Worm (Caenorhabditis elegans) whole organism, midembryonic: Measurements from ENCODE around the gene sri-65.

ENCODE experiments used
- T22C8.4 ChIP-seq: fragments of 200-800 bp; sonication (Bioruptor generic); IDR thresholded peaks from 2 replicates; pipeline ENCODE4 v1.3.6; 2022; ENCODE audit warnings: missing genetic modification characterization, missing compliant biosample characterization
- cog-1 ChIP-seq: sonication (generic microtip); optimal IDR thresholded peaks from 2 replicates; lab custom pipeline; 2016; ENCODE audit warnings: missing genetic modification characterization, missing compliant biosample characterization
- flt-1 ChIP-seq: fragments of 200-800 bp; sonication (Bioruptor generic); IDR thresholded peaks from 2 replicates; pipeline ENCODE4 v1.3.6; 2022; ENCODE audit warnings: missing genetic modification characterization, missing compliant biosample characterization
- klf-2 ChIP-seq: fragments of 200-800 bp; sonication (Bioruptor generic); conservative IDR thresholded peaks from 2 replicates; pipeline ENCODE4 v1.3.6; 2022; ENCODE audit warnings: missing genetic modification reagents, missing genetic modification characterization, missing compliant biosample characterization
- med-1 ChIP-seq: sonication (generic microtip); optimal IDR thresholded peaks from 2 replicates; lab custom pipeline; 2017; ENCODE audit warnings: missing genetic modification characterization, mild to moderate bottlenecking, missing compliant biosample characterization, antibody characterized with exemption, missing genetic modification reagents; ENCODE audit not compliant: insufficient read depth
- ref-1 ChIP-seq: fragments of 200-800 bp; sonication (Bioruptor generic); conservative IDR thresholded peaks from 2 replicates; pipeline ENCODE4 v1.3.6; 2022; ENCODE audit warnings: missing genetic modification reagents, missing genetic modification characterization, missing compliant biosample characterization
- tab-1 ChIP-seq: fragments of 200-800 bp; sonication (Bioruptor generic); IDR thresholded peaks from 2 replicates; pipeline ENCODE4 v1.3.6; 2022; ENCODE audit warnings: missing genetic modification characterization, missing compliant biosample characterization
- ztf-23 ChIP-seq: fragments of 200-800 bp; sonication (Bioruptor generic); IDR thresholded peaks from 2 replicates; pipeline ENCODE4 v1.3.6; 2022; ENCODE audit warnings: missing genetic modification reagents, missing genetic modification characterization, missing compliant biosample characterization
- ztf-29 ChIP-seq: fragments of 200-800 bp; sonication (Bioruptor generic); IDR thresholded peaks from 2 replicates; pipeline ENCODE4 v1.3.6; 2022; ENCODE audit warnings: missing genetic modification reagents, missing genetic modification characterization, missing compliant biosample characterization

Gene sri-65

ce11 chrV:16388268-16388667 is at the start of gene sri-65:
TSS of gene sri-65 (minus strand) at chrV:16388368.
- TF ChIP-seq cog-1 (no peak), ztf-23 (GFP tag; lab: Robert Waterston, UW) (no peak), ztf-29 (GFP tag; lab: Robert Waterston, UW) (no peak), tab-1 (GFP tag; lab: Robert Waterston, UW) (no peak), klf-2 (GFP tag; lab: Robert Waterston, UW) (no peak), T22C8.4 (GFP tag; lab: Robert Waterston, UW) (no peak), med-1 (no peak), ref-1 (GFP tag; lab: Robert Waterston, UW) (no peak), flt-1 (GFP tag; lab: Robert Waterston, UW) (no peak)

ce11 chrV:16437546-16437945 is 49.4 kb upstream of the sri-65 start, which contains the start of gene F26D2.15:
TSS of gene F26D2.15 (plus strand) at chrV:16437846.
- TF ChIP-seq med-1 (no peak), T22C8.4 (GFP tag; lab: Robert Waterston, UW) (no peak), klf-2 (GFP tag; lab: Robert Waterston, UW) (no peak), ztf-23 (GFP tag; lab: Robert Waterston, UW) (no peak), ref-1 (GFP tag; lab: Robert Waterston, UW) (no peak), tab-1 (GFP tag; lab: Robert Waterston, UW) (no peak), ztf-29 (GFP tag; lab: Robert Waterston, UW) (no peak), cog-1 (no peak)

DNA sequence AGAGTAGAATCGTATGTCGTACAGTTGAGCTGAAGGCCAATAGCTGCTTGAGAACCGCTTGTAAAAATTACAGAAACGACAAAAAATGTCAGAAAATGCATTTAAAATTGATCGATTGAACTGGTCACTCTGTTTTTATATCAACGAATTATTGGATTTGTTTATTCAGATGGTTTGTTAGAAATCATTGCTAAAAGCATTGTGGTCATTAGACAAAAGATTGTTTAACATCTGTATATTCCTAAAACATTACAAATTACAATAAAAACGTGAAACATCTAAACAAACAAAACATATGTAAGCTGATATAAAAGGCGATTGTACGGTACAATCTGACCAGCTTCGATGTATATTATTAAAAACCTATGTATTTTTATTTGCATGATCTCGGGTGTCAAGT is 47.3 kb upstream of the sri-65 start, which contains the start of the genes F26D2.13 and F26D2.14:
Gene F26D2.13 (minus strand): TSS at position 101 of the 400 bp plus-strand sequence.
Gene F26D2.14 (plus strand): TSS at position 346 of the 400 bp plus-strand sequence.
- TF ChIP-seq med-1 (no peak), T22C8.4 (GFP tag; lab: Robert Waterston, UW) (no peak), ztf-23 (GFP tag; lab: Robert Waterston, UW) (no peak)

DNA sequence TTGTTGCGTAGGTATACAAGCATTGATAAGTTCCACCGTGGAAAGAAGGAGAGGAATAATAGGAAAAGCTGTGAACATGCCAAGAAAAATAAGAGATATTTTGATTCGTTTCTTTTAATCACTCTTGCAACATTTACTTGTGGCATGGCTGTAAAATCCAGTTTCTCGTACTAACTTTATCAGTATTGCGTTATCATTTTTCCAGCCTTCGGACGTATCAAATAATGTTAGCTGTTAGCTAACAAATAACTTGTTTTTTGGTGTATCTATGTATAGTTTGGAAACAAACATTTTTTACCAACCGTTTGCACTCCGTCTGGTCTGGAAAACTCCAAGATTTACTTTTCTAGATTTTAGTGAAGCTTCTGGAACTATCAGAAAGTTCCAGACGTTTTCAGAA is 45.3 kb upstream of the sri-65 start, which contains the start of gene clec-234:
Gene clec-234 (minus strand): TSS at position 101 of the 400 bp plus-strand sequence.
- no peak for TF ChIP-seq flt-1 (GFP tag; lab: Robert Waterston, UW)
- no peak for TF ChIP-seq med-1
- no peak for TF ChIP-seq T22C8.4 (GFP tag; lab: Robert Waterston, UW)
- TF ChIP-seq cog-1: no peak
- no peak for TF ChIP-seq ztf-29 (GFP tag; lab: Robert Waterston, UW)
- TF ChIP-seq ref-1 (GFP tag; lab: Robert Waterston, UW): no peak
- no peak for TF ChIP-seq ztf-23 (GFP tag; lab: Robert Waterston, UW)
- no peak for TF ChIP-seq klf-2 (GFP tag; lab: Robert Waterston, UW)

ce11 chrV:16429940-16430339 is 41.8 kb upstream of the sri-65 start, which contains the start of gene str-73:
TSS of gene str-73 (plus strand) at chrV:16430240.
- TF ChIP-seq ztf-29 (GFP tag; lab: Robert Waterston, UW) (no peak), tab-1 (GFP tag; lab: Robert Waterston, UW) (no peak)

DNA sequence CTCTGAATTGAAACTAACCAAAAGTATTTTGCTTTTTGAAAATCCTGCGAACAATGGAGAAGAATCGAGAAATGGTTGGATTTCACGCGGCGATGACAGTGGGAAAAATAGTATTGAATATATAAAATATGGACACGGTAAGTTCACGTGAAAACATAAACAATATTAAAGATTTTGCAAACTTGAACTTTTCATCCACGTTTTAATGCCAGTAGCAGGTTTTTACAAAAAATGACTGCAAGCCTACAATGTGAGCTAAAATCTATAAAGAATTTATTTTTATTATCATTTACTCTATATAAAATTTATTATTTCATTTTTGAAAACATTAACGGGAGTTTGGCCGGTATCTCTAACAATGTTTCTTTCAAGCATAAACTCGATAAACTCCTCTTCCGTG is 41.3 kb upstream of the sri-65 start, which contains the start of gene F26D2.10:
Gene F26D2.10 (minus strand): TSS at position 101 of the 400 bp plus-strand sequence.
- no peak for TF ChIP-seq med-1
- TF ChIP-seq ztf-29 (GFP tag; lab: Robert Waterston, UW): no peak
- no peak for TF ChIP-seq ztf-23 (GFP tag; lab: Robert Waterston, UW)
- no peak for TF ChIP-seq klf-2 (GFP tag; lab: Robert Waterston, UW)
- TF ChIP-seq ref-1 (GFP tag; lab: Robert Waterston, UW): no peak

DNA sequence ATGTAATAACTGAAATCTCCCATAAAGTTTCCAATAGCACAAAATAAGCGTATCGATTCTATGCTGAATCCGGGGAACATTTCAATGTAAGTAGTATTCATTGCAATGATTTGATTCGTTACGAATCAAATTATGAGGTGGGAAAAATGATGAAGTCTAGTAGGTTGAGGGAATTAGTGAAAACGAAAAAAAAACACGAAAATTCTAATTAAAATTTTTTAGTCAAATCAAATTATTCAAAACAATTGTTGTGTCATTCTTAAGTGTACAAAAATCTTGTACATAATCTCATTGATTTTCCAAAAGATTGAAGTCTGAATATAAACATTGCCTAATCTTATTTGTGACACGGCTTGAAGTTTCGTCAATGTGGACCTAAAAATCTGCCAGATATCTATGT is 36.3 kb upstream of the sri-65 start, which contains the start of gene srw-29:
Gene srw-29 (minus strand): TSS at position 101 of the 400 bp plus-strand sequence.
- no peak for TF ChIP-seq tab-1 (GFP tag; lab: Robert Waterston, UW)
- no peak for TF ChIP-seq cog-1
- TF ChIP-seq ztf-23 (GFP tag; lab: Robert Waterston, UW): no peak

- TF ChIP-seq ztf-29 (GFP tag; lab: Robert Waterston, UW): no peak
Measured at ce11 chrV:16420696-16421095, 32.5 kb upstream of the sri-65 start, which contains the start of gene srw-48. TSS of gene srw-48 (plus strand) at chrV:16420996.

DNA sequence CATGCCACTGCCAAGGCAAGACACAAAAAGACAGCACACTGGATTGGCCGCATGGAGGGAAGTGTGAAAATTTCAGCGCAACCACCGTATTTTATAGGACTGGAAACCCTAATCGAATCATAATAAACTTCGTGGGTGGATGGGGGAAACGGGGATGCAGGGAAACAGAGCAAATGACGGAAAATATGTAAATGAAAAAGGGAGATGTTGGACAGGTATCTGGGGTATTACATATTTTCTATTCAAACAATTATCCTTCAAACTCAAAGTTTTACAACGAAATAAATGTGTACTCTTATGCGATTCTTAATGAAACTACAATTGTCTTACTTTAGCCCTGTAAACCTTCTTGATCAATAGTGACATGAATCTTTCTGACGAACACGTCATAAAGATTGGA is 31.6 kb upstream of the sri-65 start, which contains the start of gene F26D2.16:
Gene F26D2.16 (minus strand): TSS at position 101 of the 400 bp plus-strand sequence.
- no peak for TF ChIP-seq med-1
- no peak for TF ChIP-seq ztf-29 (GFP tag; lab: Robert Waterston, UW)
- no peak for TF ChIP-seq cog-1
- TF ChIP-seq T22C8.4 (GFP tag; lab: Robert Waterston, UW): no peak
- no peak for TF ChIP-seq tab-1 (GFP tag; lab: Robert Waterston, UW)
- no peak for TF ChIP-seq flt-1 (GFP tag; lab: Robert Waterston, UW)
- no peak for TF ChIP-seq ztf-23 (GFP tag; lab: Robert Waterston, UW)
- no peak for TF ChIP-seq klf-2 (GFP tag; lab: Robert Waterston, UW)

- no peak for TF ChIP-seq med-1
Measured at ce11 chrV:16417014-16417413, 28.8 kb upstream of the sri-65 start, which contains the start of gene str-55. TSS of gene str-55 (minus strand) at chrV:16417114.

DNA sequence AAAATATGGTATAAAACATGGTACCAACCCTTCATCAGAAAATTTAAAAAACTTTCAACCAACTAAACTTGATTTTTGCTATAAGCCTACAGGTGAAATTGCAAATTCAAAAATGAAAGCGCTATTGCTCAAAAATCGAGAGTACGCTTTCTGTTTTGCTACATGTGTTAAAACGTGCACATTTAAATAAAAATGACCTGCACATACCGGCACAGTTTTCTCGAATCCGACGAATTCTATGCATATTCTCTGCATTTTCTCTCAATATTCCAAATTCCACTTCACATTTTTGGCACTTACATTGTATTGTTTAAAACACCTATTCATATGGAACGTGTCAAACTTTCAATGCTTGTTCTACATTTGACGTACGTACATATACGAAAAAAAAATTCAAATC is 22.4 kb upstream of the sri-65 start, which contains the start of gene srh-145:
Gene srh-145 (plus strand): TSS at position 193 of the 400 bp plus-strand sequence.
- TF ChIP-seq flt-1 (GFP tag; lab: Robert Waterston, UW) (no peak), ref-1 (GFP tag; lab: Robert Waterston, UW) (no peak), ztf-29 (GFP tag; lab: Robert Waterston, UW) (no peak), med-1 (no peak), T22C8.4 (GFP tag; lab: Robert Waterston, UW) (no peak)
